Worm (Caenorhabditis elegans): ENCODE results near the gene hpo-8.

hpo-8 gene

ce11 chrV:6819812-6820211, 19.3 kb upstream of the hpo-8 start, which contains the start of gene dmsr-13:
Gene dmsr-13, minus strand, starts transcription at chrV:6819912.
- no peak for TF ChIP-seq dao-5 (tag; optimal IDR thresholded peaks at IDR 0.05)
- no peak for TF ChIP-seq W03F9.2 (tag; optimal IDR thresholded peaks at IDR 0.05)
- TF ChIP-seq him-1 (tag; optimal IDR thresholded peaks at IDR 0.05): no peak

ce11 chrV:6821509-6821908, 17.6 kb upstream of the hpo-8 start, which contains the start of gene T15B7.8:
Gene T15B7.8, plus strand, starts transcription at chrV:6821809.
- TF ChIP-seq dao-5 (tag; optimal IDR thresholded peaks at IDR 0.05) (no peak), W03F9.2 (tag; optimal IDR thresholded peaks at IDR 0.05) (no peak), him-1 (tag; optimal IDR thresholded peaks at IDR 0.05) (no peak)

ce11 chrV:6823432-6823831, 15.7 kb upstream of the hpo-8 start:
- no peak for TF ChIP-seq W03F9.2 (tag; optimal IDR thresholded peaks at IDR 0.05)
- no peak for TF ChIP-seq him-1 (tag; optimal IDR thresholded peaks at IDR 0.05)
- TF ChIP-seq dao-5 (tag; optimal IDR thresholded peaks at IDR 0.05): no peak

- TF ChIP-seq W03F9.2 (tag; optimal IDR thresholded peaks at IDR 0.05): no peak
- no peak for TF ChIP-seq him-1 (tag; optimal IDR thresholded peaks at IDR 0.05)
- TF ChIP-seq dao-5 (tag; optimal IDR thresholded peaks at IDR 0.05): no peak
Observed at ce11 chrV:6828786-6829185, 10.3 kb upstream of the hpo-8 start, which contains the start of gene dmsr-15. Gene dmsr-15, minus strand, starts transcription at chrV:6828886.

ce11 chrV:6829404-6829803, 9.7 kb upstream of the hpo-8 start, which contains the start of gene col-141:
Gene col-141, plus strand, starts transcription at chrV:6829704.
- TF ChIP-seq W03F9.2 (tag; optimal IDR thresholded peaks at IDR 0.05) (no peak), dao-5 (tag; optimal IDR thresholded peaks at IDR 0.05) (no peak), him-1 (tag; optimal IDR thresholded peaks at IDR 0.05) (no peak)

- TF ChIP-seq W03F9.2 (tag; optimal IDR thresholded peaks at IDR 0.05) (no peak), dao-5 (tag; optimal IDR thresholded peaks at IDR 0.05) (no peak), him-1 (tag; optimal IDR thresholded peaks at IDR 0.05) (no peak)
Observed at ce11 chrV:6830075-6830474, 9.0 kb upstream of the hpo-8 start.

- no peak for TF ChIP-seq dao-5 (tag; optimal IDR thresholded peaks at IDR 0.05)
- TF ChIP-seq W03F9.2 (tag; optimal IDR thresholded peaks at IDR 0.05): no peak
- TF ChIP-seq him-1 (tag; optimal IDR thresholded peaks at IDR 0.05): no peak
Observed at ce11 chrV:6830755-6831227, 8.3 kb upstream of the hpo-8 start, which contains the start of gene col-142. Gene col-142, plus strand, starts transcription at chrV:6831177.

- TF ChIP-seq W03F9.2 (tag; optimal IDR thresholded peaks at IDR 0.05): no peak
- no peak for TF ChIP-seq dao-5 (tag; optimal IDR thresholded peaks at IDR 0.05)
- TF ChIP-seq him-1 (tag; optimal IDR thresholded peaks at IDR 0.05): no peak
Observed at ce11 chrV:6831539-6831938, 7.5 kb upstream of the hpo-8 start.

ce11 chrV:6835242-6835641, 3.8 kb upstream of the hpo-8 start, which contains the start of the genes T15B7.14 and col-143:
Gene T15B7.14, minus strand, starts transcription at chrV:6835342.
Gene col-143, plus strand, starts transcription at chrV:6835635.
- TF ChIP-seq dao-5 (tag; optimal IDR thresholded peaks at IDR 0.05): no peak
- no peak for TF ChIP-seq him-1 (tag; optimal IDR thresholded peaks at IDR 0.05)
- no peak for TF ChIP-seq W03F9.2 (tag; optimal IDR thresholded peaks at IDR 0.05)

- TF ChIP-seq him-1 (tag; optimal IDR thresholded peaks at IDR 0.05) (no peak), dao-5 (tag; optimal IDR thresholded peaks at IDR 0.05) (no peak), W03F9.2 (tag; optimal IDR thresholded peaks at IDR 0.05) (no peak)
Observed at ce11 chrV:6836036-6836435, 3.1 kb upstream of the hpo-8 start.

- TF ChIP-seq him-1 (tag; optimal IDR thresholded peaks at IDR 0.05): no peak
- no peak for TF ChIP-seq W03F9.2 (tag; optimal IDR thresholded peaks at IDR 0.05)
- TF ChIP-seq dao-5 (tag; optimal IDR thresholded peaks at IDR 0.05): no peak
Observed at ce11 chrV:6838599-6838998, 490 bp upstream of the hpo-8 start, which contains the start of gene T15B7.15. Gene T15B7.15, minus strand, starts transcription at chrV:6838665.

- TF ChIP-seq dao-5 (tag; optimal IDR thresholded peaks at IDR 0.05) (no peak), him-1 (tag; optimal IDR thresholded peaks at IDR 0.05) (no peak), W03F9.2 (tag; optimal IDR thresholded peaks at IDR 0.05) (no peak)
Observed at ce11 chrV:6842437-6842836, 3.3 kb downstream of the hpo-8 start, which contains the start of gene T15B7.1. Gene T15B7.1, plus strand, starts transcription at chrV:6842737.

- TF ChIP-seq dao-5 (tag; optimal IDR thresholded peaks at IDR 0.05) (no peak), him-1 (tag; optimal IDR thresholded peaks at IDR 0.05) (no peak), W03F9.2 (tag; optimal IDR thresholded peaks at IDR 0.05) (no peak)
Observed at ce11 chrV:6846507-6846906, 7.4 kb downstream of the hpo-8 start, which contains the start of gene lgc-54. Gene lgc-54, minus strand, starts transcription at chrV:6846607.

- TF ChIP-seq him-1 (tag; optimal IDR thresholded peaks at IDR 0.05) (no peak), W03F9.2 (tag; optimal IDR thresholded peaks at IDR 0.05) (no peak), dao-5 (tag; optimal IDR thresholded peaks at IDR 0.05) (no peak)
Observed at ce11 chrV:6854711-6855110, 15.6 kb downstream of the hpo-8 start, which contains the start of gene gpa-10. Gene gpa-10, minus strand, starts transcription at chrV:6854811.

ce11 chrV:6870004-6870403, 30.9 kb downstream of the hpo-8 start, which contains the start of gene frpr-18:
Gene frpr-18, plus strand, starts transcription at chrV:6870304.
- no peak for TF ChIP-seq dao-5 (tag; optimal IDR thresholded peaks at IDR 0.05)
- TF ChIP-seq him-1 (tag; optimal IDR thresholded peaks at IDR 0.05): no peak
- TF ChIP-seq W03F9.2 (tag; optimal IDR thresholded peaks at IDR 0.05): no peak

Measured in whole organism, L4/young adult.